Worm (Caenorhabditis elegans) whole organism, L1 larva: Measurements from ENCODE around the gene phf-15.

ENCODE experiments used
- C04F5.9 ChIP-seq: sonication (generic microtip); optimal IDR thresholded peaks from 2 replicates; lab custom pipeline; 2016; ENCODE audit warnings: missing genetic modification characterization, missing compliant biosample characterization
- C16A3.4 ChIP-seq: fragments of 150-350 bp; optimal IDR thresholded peaks from 2 replicates; lab custom pipeline; 2014; ENCODE audit warnings: missing biosample characterization, missing genetic modification characterization
- C34B4.2 ChIP-seq: sonication (generic microtip); optimal IDR thresholded peaks from 2 replicates; lab custom pipeline; 2017; ENCODE audit warnings: mild to moderate bottlenecking, missing genetic modification characterization, missing compliant biosample characterization
- F16B12.6 ChIP-seq: fragments of 150-350 bp; optimal IDR thresholded peaks from 2 replicates; lab custom pipeline; 2014; ENCODE audit warnings: missing biosample characterization, missing genetic modification characterization
- Y116A8C.19 ChIP-seq: sonication (generic microtip); optimal IDR thresholded peaks from 2 replicates; lab custom pipeline; 2016; ENCODE audit warnings: missing compliant biosample characterization, missing genetic modification characterization, borderline replicate concordance
- aha-1 ChIP-seq: fragments of 150-350 bp; optimal IDR thresholded peaks from 2 replicates; lab custom pipeline; 2014; ENCODE audit warnings: missing biosample characterization, missing genetic modification characterization
- aly-2 ChIP-seq: fragments of 150-350 bp; optimal IDR thresholded peaks from 2 replicates; lab custom pipeline; 2014; ENCODE audit warnings: missing biosample characterization, missing genetic modification characterization
- ceh-82 ChIP-seq, 3 experiments: fragments of 150-350 bp in 1 of 3; sonication (generic microtip) in 2 of 3; optimal IDR thresholded peaks; 2 replicates each; lab custom pipeline; 2014 to 2017; ENCODE audit warnings: missing biosample characterization in 3 of 3, missing genetic modification characterization in 3 of 3
- ceh-88 ChIP-seq: fragments of 200-800 bp; sonication (Bioruptor generic); IDR thresholded peaks from 2 replicates; pipeline ENCODE4 v1.3.6; 2022; ENCODE audit warnings: missing genetic modification characterization, missing compliant biosample characterization
- ceh-90 ChIP-seq: sonication (generic microtip); optimal IDR thresholded peaks from 2 replicates; lab custom pipeline; 2016; ENCODE audit warnings: missing genetic modification characterization, missing compliant biosample characterization
- dpl-1 ChIP-seq, 3 experiments: fragments of 150-350 bp in 2 of 3; sonication (generic microtip) in 1 of 3; optimal IDR thresholded peaks; 2 replicates each; lab custom pipeline; 2014 to 2017; ENCODE audit warnings: missing biosample characterization in 3 of 3, missing genetic modification characterization in 3 of 3, missing genetic modification reagents in 3 of 3
- efl-1 ChIP-seq, 4 experiments: fragments of 150-350 bp; optimal IDR thresholded peaks in 3 of 4; peaks in 1 of 4; 1 replicate in 1 of 4; 2 replicates in 3 of 4; lab custom pipeline; 2014; ENCODE audit warnings: missing biosample characterization in 2 of 4, missing genetic modification characterization in 2 of 4, missing genetic modification reagents in 2 of 4
- efl-3 ChIP-seq: fragments of 200-800 bp; sonication (Bioruptor generic); optimal IDR thresholded peaks from 2 replicates; lab custom pipeline; 2018; ENCODE audit warnings: mild to moderate bottlenecking, missing genetic modification characterization, missing compliant biosample characterization
- elt-2 ChIP-seq: sonication (generic microtip); optimal IDR thresholded peaks from 2 replicates; lab custom pipeline; 2016; ENCODE audit warnings: missing genetic modification characterization, mild to moderate bottlenecking, inconsistent platforms, missing compliant biosample characterization, missing genetic modification reagents
- elt-3 ChIP-seq, 6 experiments: fragments of 150-350 bp in 1 of 6; sonication (generic microtip); optimal IDR thresholded peaks; 2 replicates each; lab custom pipeline; 2017 to 2018; ENCODE audit warnings: missing biosample characterization in 6 of 6, missing genetic modification characterization in 6 of 6, inconsistent platforms in 1 of 6
- fkh-4 ChIP-seq: sonication (generic microtip); optimal IDR thresholded peaks from 2 replicates; lab custom pipeline; 2016; ENCODE audit warnings: missing compliant biosample characterization, missing genetic modification characterization, borderline replicate concordance
- fkh-8 ChIP-seq: sonication (generic microtip); optimal IDR thresholded peaks from 2 replicates; lab custom pipeline; 2016; ENCODE audit warnings: mild to moderate bottlenecking, missing genetic modification characterization, missing compliant biosample characterization
- hlh-17 ChIP-seq: fragments of 200-800 bp; sonication (Bioruptor generic); optimal IDR thresholded peaks from 2 replicates; lab custom pipeline; 2018; ENCODE audit warnings: missing genetic modification characterization, mild to moderate bottlenecking, missing compliant biosample characterization, moderate library complexity, borderline replicate concordance
- hpl-2 ChIP-seq: fragments of 150-350 bp; optimal IDR thresholded peaks from 2 replicates; lab custom pipeline; 2014; ENCODE audit warnings: missing biosample characterization, missing genetic modification reagents, missing genetic modification characterization
- irx-1 ChIP-seq: sonication (generic microtip); optimal IDR thresholded peaks from 2 replicates; lab custom pipeline; 2016; ENCODE audit warnings: missing genetic modification characterization, missing compliant biosample characterization
- isw-1 ChIP-seq: fragments of 200-800 bp; sonication (Bioruptor generic); IDR thresholded peaks from 2 replicates; pipeline ENCODE4 v1.3.6; 2022; ENCODE audit warnings: missing genetic modification characterization, missing compliant biosample characterization
- jun-1 ChIP-seq: fragments of 150-350 bp; optimal IDR thresholded peaks from 2 replicates; lab custom pipeline; 2014; ENCODE audit warnings: missing biosample characterization, missing genetic modification reagents, missing genetic modification characterization
- lin-13 ChIP-seq: fragments of 150-350 bp; optimal IDR thresholded peaks from 2 replicates; lab custom pipeline; 2014; ENCODE audit warnings: missing biosample characterization, missing genetic modification reagents, missing genetic modification characterization
- lin-35 ChIP-seq, 2 experiments: fragments of 150-350 bp; optimal IDR thresholded peaks; 2 replicates each; lab custom pipeline; 2014; ENCODE audit warnings: missing biosample characterization in 2 of 2, missing genetic modification characterization in 2 of 2, missing genetic modification reagents in 2 of 2
- lir-3 ChIP-seq: sonication (generic microtip); optimal IDR thresholded peaks from 2 replicates; lab custom pipeline; 2016; ENCODE audit warnings: mild to moderate bottlenecking, missing genetic modification characterization, moderate library complexity, missing compliant biosample characterization; ENCODE audit not compliant: poor library complexity
- lsy-2 ChIP-seq, 2 experiments: fragments of 150-350 bp; optimal IDR thresholded peaks; 2 replicates each; lab custom pipeline; 2014; ENCODE audit warnings: missing biosample characterization in 2 of 2, missing genetic modification characterization in 2 of 2
- mab-9 ChIP-seq: fragments of 200-800 bp; sonication (Bioruptor generic); IDR thresholded peaks from 2 replicates; pipeline ENCODE4 v1.3.6; 2022; ENCODE audit warnings: missing genetic modification reagents, missing genetic modification characterization, missing compliant biosample characterization
- mdl-1 ChIP-seq, 2 experiments: fragments of 150-350 bp; optimal IDR thresholded peaks; 2 replicates each; lab custom pipeline; 2014 to 2017; ENCODE audit warnings: missing biosample characterization in 2 of 2, missing genetic modification characterization in 2 of 2, inconsistent platforms in 1 of 2
- mef-2 ChIP-seq: fragments of 150-350 bp; optimal IDR thresholded peaks from 2 replicates; lab custom pipeline; 2014; ENCODE audit warnings: missing biosample characterization, missing genetic modification characterization
- mep-1 ChIP-seq: fragments of 150-350 bp; optimal IDR thresholded peaks from 2 replicates; lab custom pipeline; 2014; ENCODE audit warnings: missing biosample characterization, missing genetic modification characterization
- nhr-12 ChIP-seq: sonication (generic microtip); optimal IDR thresholded peaks from 2 replicates; lab custom pipeline; 2017; ENCODE audit warnings: missing biosample characterization, missing genetic modification characterization
- nhr-19 ChIP-seq: fragments of 200-800 bp; sonication (Bioruptor generic); conservative IDR thresholded peaks from 2 replicates; pipeline ENCODE4 v1.3.6; 2022; ENCODE audit warnings: missing genetic modification characterization, missing compliant biosample characterization
- nhr-20 ChIP-seq: sonication (generic microtip); optimal IDR thresholded peaks from 2 replicates; lab custom pipeline; 2016; ENCODE audit warnings: mild to moderate bottlenecking, missing genetic modification characterization, missing compliant biosample characterization
- nhr-237 ChIP-seq: fragments of 150-350 bp; optimal IDR thresholded peaks from 2 replicates; lab custom pipeline; 2014; ENCODE audit warnings: missing biosample characterization, missing genetic modification characterization
- nhr-71 ChIP-seq: sonication (generic microtip); optimal IDR thresholded peaks from 2 replicates; lab custom pipeline; 2016; ENCODE audit warnings: mild to moderate bottlenecking, missing genetic modification characterization, moderate library complexity, missing compliant biosample characterization
- nhr-84 ChIP-seq: sonication (generic microtip); optimal IDR thresholded peaks from 2 replicates; lab custom pipeline; 2017; ENCODE audit warnings: missing biosample characterization, missing genetic modification characterization
- nhr-85 ChIP-seq: sonication (generic microtip); peaks from one replicate; lab custom pipeline; 2016; ENCODE audit warnings: missing genetic modification characterization, inconsistent platforms, missing compliant biosample characterization
- pag-3 ChIP-seq: sonication (generic microtip); optimal IDR thresholded peaks from 2 replicates; lab custom pipeline; 2017; ENCODE audit warnings: missing genetic modification characterization, mild to moderate bottlenecking, missing compliant biosample characterization, antibody characterized with exemption, borderline replicate concordance; ENCODE audit not compliant: insufficient read depth
- pax-3 ChIP-seq: fragments of 200-800 bp; sonication (Bioruptor generic); optimal IDR thresholded peaks from 2 replicates; lab custom pipeline; 2018; ENCODE audit warnings: mild to moderate bottlenecking, missing genetic modification characterization, moderate library complexity, missing compliant biosample characterization
- rnt-1 ChIP-seq: sonication (generic microtip); optimal IDR thresholded peaks from 2 replicates; lab custom pipeline; 2016; ENCODE audit warnings: mild to moderate bottlenecking, missing genetic modification characterization, moderate library complexity, missing compliant biosample characterization
- snpc-4 ChIP-seq: fragments of 150-350 bp; optimal IDR thresholded peaks from 2 replicates; lab custom pipeline; 2014; ENCODE audit warnings: missing biosample characterization, missing genetic modification characterization
- sox-4 ChIP-seq: sonication (generic microtip); optimal IDR thresholded peaks from 2 replicates; lab custom pipeline; 2016; ENCODE audit warnings: missing genetic modification characterization, missing compliant biosample characterization
- sup-37 ChIP-seq: fragments of 200-800 bp; sonication (Bioruptor generic); optimal IDR thresholded peaks from 2 replicates; lab custom pipeline; 2018; ENCODE audit warnings: mild to moderate bottlenecking, missing genetic modification characterization, missing compliant biosample characterization
- swsn-7 ChIP-seq: sonication (generic microtip); optimal IDR thresholded peaks from 2 replicates; lab custom pipeline; 2016; ENCODE audit warnings: missing genetic modification characterization, missing compliant biosample characterization
- tlp-1 ChIP-seq: fragments of 150-350 bp; optimal IDR thresholded peaks from 2 replicates; lab custom pipeline; 2014; ENCODE audit warnings: missing biosample characterization, missing genetic modification characterization
- unc-30 ChIP-seq: sonication (generic microtip); optimal IDR thresholded peaks from 2 replicates; lab custom pipeline; 2017; ENCODE audit warnings: missing biosample characterization, missing genetic modification characterization
- unc-86 ChIP-seq: sonication (generic microtip); optimal IDR thresholded peaks from 2 replicates; lab custom pipeline; 2016; ENCODE audit warnings: missing genetic modification characterization, missing compliant biosample characterization
- unc-98 ChIP-seq: fragments of 200-800 bp; sonication (Bioruptor generic); IDR thresholded peaks from 2 replicates; pipeline ENCODE4 v1.3.6; 2022; ENCODE audit warnings: missing genetic modification characterization, missing compliant biosample characterization
- xbp-1 ChIP-seq: sonication (generic microtip); optimal IDR thresholded peaks from 2 replicates; lab custom pipeline; 2016; ENCODE audit warnings: missing genetic modification characterization, missing compliant biosample characterization
- zip-4 ChIP-seq: fragments of 200-800 bp; sonication (Bioruptor generic); optimal IDR thresholded peaks from 2 replicates; lab custom pipeline; 2018; ENCODE audit warnings: mild to moderate bottlenecking, missing genetic modification characterization, moderate library complexity, missing compliant biosample characterization
- ztf-11 ChIP-seq, 2 experiments: sonication (generic microtip); optimal IDR thresholded peaks; 2 replicates each; lab custom pipeline; 2016 to 2017; ENCODE audit warnings: missing genetic modification characterization in 2 of 2, missing biosample characterization in 1 of 2, missing compliant biosample characterization in 1 of 2
- ztf-4 ChIP-seq: fragments of 150-350 bp; optimal IDR thresholded peaks from 2 replicates; lab custom pipeline; 2014; ENCODE audit warnings: missing biosample characterization, missing genetic modification characterization

phf-15 gene

DNA sequence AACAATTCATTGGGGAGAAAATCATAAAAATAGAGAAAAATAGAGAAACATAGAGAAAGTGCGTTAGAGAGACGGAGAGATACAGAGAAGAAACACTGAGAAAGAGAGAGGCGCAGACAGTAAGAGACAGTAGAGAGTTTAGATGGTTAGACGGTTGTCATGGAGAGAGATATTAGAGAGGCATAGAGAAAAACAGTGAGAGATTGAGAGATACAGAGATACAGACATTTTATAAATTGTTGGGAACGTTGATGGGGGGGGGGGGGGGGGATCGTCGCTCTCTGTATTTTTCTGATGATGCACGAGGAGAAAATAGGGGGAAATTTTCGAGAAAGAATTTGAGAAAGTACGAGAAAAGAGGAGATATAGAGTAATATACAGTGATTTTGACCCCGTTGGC, 43.3 kb upstream of the phf-15 start (continued):
- TF ChIP-seq Y116A8C.19 (no peak), irx-1 (peak; percentile 79), nhr-71 (tag; lab: Kevin White, UChicago) (peak; percentile 95), ztf-4 (tag; lab: Kevin White, UChicago) (peak; percentile 79), aly-2 (tag; lab: Kevin White, UChicago) (peak; percentile 72), swsn-7 (tag; lab: Kevin White, UChicago) (peak; percentile 93), mef-2 (tag; lab: Kevin White, UChicago) (no peak), tlp-1 (no peak), nhr-85 (tag; lab: Kevin White, UChicago) (peak; percentile 99), dpl-1 (GFP tag; optimal IDR thresholded peaks at IDR 0.05; lab: Kevin White, UChicago) (peak; percentile 52 to 69 (median 53)), unc-30 (no peak), rnt-1 (peak; percentile 85), F16B12.6 (peak; percentile 1), pag-3 (tag; lab: Kevin White, UChicago) (no peak), fkh-4 (tag; lab: Kevin White, UChicago) (peak; percentile 22), nhr-237 (tag; lab: Kevin White, UChicago) (peak; percentile 21), mep-1 (tag; lab: Kevin White, UChicago) (peak; percentile 90), lir-3 (tag; lab: Kevin White, UChicago) (no peak), ceh-88 (GFP tag; lab: Robert Waterston, UW) (no peak), hlh-17 (GFP tag; lab: Kevin White, UChicago) (no peak), nhr-12 (no peak), ceh-90 (no peak), xbp-1 (peak; percentile 78), elt-3 (tag; optimal IDR thresholded peaks at IDR 0.05; lab: Kevin White, UChicago) (peak in 3 of 6 experiments; percentile 2 to 68 (median 44)), mdl-1 (tag; optimal IDR thresholded peaks at IDR 0.05; lab: Kevin White, UChicago) (no peak), isw-1 (GFP tag; lab: Robert Waterston, UW) (peak; percentile 72), unc-86 (tag; lab: Kevin White, UChicago) (peak; percentile 72), sox-4 (tag; lab: Kevin White, UChicago) (peak; percentile 18), C34B4.2 (no peak), mab-9 (peak; percentile 66), hpl-2 (no peak), efl-1 (optimal IDR thresholded peaks at IDR 0.05; lab: Kevin White, UChicago) (peak; percentile 88 to 95), efl-1 (GFP tag; optimal IDR thresholded peaks at IDR 0.05 in 1 of 2; lab: Kevin White, UChicago) (peak; percentile 63 to 97), C04F5.9 (peak; percentile 31), elt-2 (tag; lab: Kevin White, UChicago) (peak; percentile 52), lin-35 (GFP tag; optimal IDR thresholded peaks at IDR 0.05; lab: Kevin White, UChicago) (peak; percentile 57 to 86), pax-3 (tag; lab: Kevin White, UChicago) (peak; percentile 76), sup-37 (GFP tag; lab: Kevin White, UChicago) (peak; percentile 64), C16A3.4 (no peak), nhr-20 (tag; lab: Kevin White, UChicago) (peak; percentile 92), ceh-82 (tag; optimal IDR thresholded peaks at IDR 0.05; lab: Kevin White, UChicago) (peak; percentile 46 to 83 (median 57)), fkh-8 (tag; lab: Kevin White, UChicago) (peak; percentile 67), lin-13 (GFP tag; lab: Kevin White, UChicago) (peak; percentile 66), efl-3 (GFP tag; lab: Kevin White, UChicago) (no peak), ztf-11 (tag; optimal IDR thresholded peaks at IDR 0.05; lab: Kevin White, UChicago) (peak in 1 of 2 experiments; percentile 71), lsy-2 (tag; optimal IDR thresholded peaks at IDR 0.05; lab: Kevin White, UChicago) (peak; percentile 84 to 90), aha-1 (tag; lab: Kevin White, UChicago) (peak; percentile 52), unc-98 (GFP tag; lab: Robert Waterston, UW) (no peak; the same call in 1 of the 2 replicates), zip-4 (GFP tag; lab: Kevin White, UChicago) (peak; percentile 57), nhr-19 (GFP tag; lab: Robert Waterston, UW) (peak; percentile 91), nhr-84 (tag; lab: Kevin White, UChicago) (no peak), jun-1 (tag; lab: Kevin White, UChicago) (peak; percentile 86), snpc-4 (peak; percentile 46)
